Worm (Caenorhabditis elegans) whole organism, young adult: Measurements from ENCODE around the gene T07C12.10.

Experiments used
- B0019.2 ChIP-seq: fragments of 200-800 bp; sonication (Bioruptor generic); conservative IDR thresholded peaks from 2 replicates; pipeline ENCODE4 v1.3.6; 2022; ENCODE audit warnings: missing genetic modification reagents, missing genetic modification characterization, missing compliant biosample characterization
- B0336.3 ChIP-seq: fragments of 200-800 bp; sonication (Bioruptor generic); IDR thresholded peaks from 2 replicates; pipeline ENCODE4 v1.3.6; 2022; ENCODE audit warnings: missing genetic modification characterization, missing compliant biosample characterization
- F33H1.4 ChIP-seq: fragments of 200-800 bp; sonication (Bioruptor generic); IDR thresholded peaks from 2 replicates; pipeline ENCODE4 v1.3.6; 2022; ENCODE audit warnings: missing genetic modification reagents, missing genetic modification characterization, missing compliant biosample characterization
- F39B2.1 ChIP-seq: fragments of 200-800 bp; sonication (Bioruptor generic); IDR thresholded peaks from 2 replicates; pipeline ENCODE4 v1.3.6; 2022; ENCODE audit warnings: missing genetic modification reagents, missing genetic modification characterization, missing compliant biosample characterization
- F55B11.4 ChIP-seq: sonication (generic microtip); optimal IDR thresholded peaks from 2 replicates; lab custom pipeline; 2016; ENCODE audit warnings: missing compliant biosample characterization, missing genetic modification characterization, borderline replicate concordance; ENCODE audit not compliant: insufficient read depth
- K11D2.4 ChIP-seq: fragments of 200-800 bp; sonication (Bioruptor generic); IDR thresholded peaks from 2 replicates; pipeline ENCODE4 v1.3.6; 2022; ENCODE audit warnings: missing genetic modification reagents, missing genetic modification characterization, missing compliant biosample characterization
- T07F8.4 ChIP-seq: sonication (generic microtip); optimal IDR thresholded peaks from 2 replicates; lab custom pipeline; 2016; ENCODE audit warnings: mild to moderate bottlenecking, missing genetic modification characterization, moderate library complexity, missing compliant biosample characterization
- Y53F4B.3 ChIP-seq: fragments of 200-800 bp; sonication (Bioruptor generic); IDR thresholded peaks from 2 replicates; pipeline ENCODE4 v1.3.6; 2022; ENCODE audit warnings: missing genetic modification reagents, missing genetic modification characterization, missing compliant biosample characterization
- Y56A3A.18 ChIP-seq: fragments of 200-800 bp; sonication (Bioruptor generic); IDR thresholded peaks from 2 replicates; pipeline ENCODE4 v1.3.6; 2022; ENCODE audit warnings: missing genetic modification reagents, missing genetic modification characterization, missing compliant biosample characterization
- Y95B8A.8 ChIP-seq: fragments of 200-800 bp; sonication (Bioruptor generic); IDR thresholded peaks from 2 replicates; pipeline ENCODE4 v1.3.6; 2022; ENCODE audit warnings: missing genetic modification reagents, missing genetic modification characterization, missing compliant biosample characterization
- ama-1 ChIP-seq, 3 experiments: fragments of 150-350 bp in 1 of 3; sonication (generic microtip) in 2 of 3; optimal IDR thresholded peaks; 2 replicates each; lab custom pipeline; 2014 to 2018; ENCODE audit warnings: missing biosample characterization in 2 of 3, missing genetic modification characterization in 2 of 3, missing genetic modification reagents in 2 of 3
- aptf-3 ChIP-seq: fragments of 200-800 bp; sonication (Bioruptor generic); IDR thresholded peaks from 2 replicates; pipeline ENCODE4 v1.3.6; 2022; ENCODE audit warnings: missing genetic modification characterization, missing compliant biosample characterization
- athp-1 ChIP-seq: sonication (generic microtip); optimal IDR thresholded peaks from 2 replicates; lab custom pipeline; 2017; ENCODE audit warnings: mild to moderate bottlenecking, missing genetic modification characterization, missing compliant biosample characterization
- attf-6 ChIP-seq: fragments of 200-800 bp; sonication (Bioruptor generic); IDR thresholded peaks from 2 replicates; pipeline ENCODE4 v1.3.6; 2022; ENCODE audit warnings: missing genetic modification reagents, missing genetic modification characterization, missing compliant biosample characterization
- cebp-1 ChIP-seq, 2 experiments: fragments of 200-800 bp in 1 of 2; sonication (Bioruptor generic) in 1 of 2; sonication (generic microtip) in 1 of 2; IDR thresholded peaks in 1 of 2; optimal IDR thresholded peaks in 1 of 2; 2 replicates each; pipeline versions ENCODE4 v1.3.6 to Lab custom; 2017 to 2022; ENCODE audit warnings: missing compliant biosample characterization in 2 of 2, missing genetic modification characterization in 2 of 2, mild to moderate bottlenecking in 1 of 2, missing genetic modification reagents in 1 of 2, moderate library complexity in 1 of 2
- ceh-27 ChIP-seq: fragments of 200-800 bp; sonication (Bioruptor generic); optimal IDR thresholded peaks from 2 replicates; lab custom pipeline; 2018; ENCODE audit warnings: mild to moderate bottlenecking, missing genetic modification characterization, moderate library complexity, missing compliant biosample characterization
- dpff-1 ChIP-seq: sonication (generic microtip); optimal IDR thresholded peaks from 2 replicates; lab custom pipeline; 2017; ENCODE audit warnings: mild to moderate bottlenecking, missing genetic modification characterization, missing compliant biosample characterization
- egl-18 ChIP-seq: fragments of 200-800 bp; sonication (Bioruptor generic); IDR thresholded peaks from 2 replicates; pipeline ENCODE4 v1.3.6; 2022; ENCODE audit warnings: missing genetic modification reagents, missing genetic modification characterization, missing compliant biosample characterization
- egl-44 ChIP-seq: fragments of 200-800 bp; sonication (Bioruptor generic); IDR thresholded peaks from 2 replicates; pipeline ENCODE4 v1.3.6; 2022; ENCODE audit warnings: missing genetic modification reagents, missing genetic modification characterization, missing compliant biosample characterization
- egrh-3 ChIP-seq: fragments of 200-800 bp; sonication (Bioruptor generic); IDR thresholded peaks from 2 replicates; pipeline ENCODE4 v1.3.6; 2022; ENCODE audit warnings: missing genetic modification reagents, missing genetic modification characterization, missing compliant biosample characterization
- ets-4 ChIP-seq: fragments of 200-800 bp; sonication (Bioruptor generic); optimal IDR thresholded peaks from 2 replicates; lab custom pipeline; 2018; ENCODE audit warnings: mild to moderate bottlenecking, missing genetic modification characterization, missing compliant biosample characterization
- fkh-3 ChIP-seq: sonication (generic microtip); optimal IDR thresholded peaks from 2 replicates; lab custom pipeline; 2016; ENCODE audit warnings: mild to moderate bottlenecking, missing genetic modification characterization, missing compliant biosample characterization
- him-1 ChIP-seq: sonication (generic microtip); optimal IDR thresholded peaks from 2 replicates; lab custom pipeline; 2016; ENCODE audit warnings: missing genotype, missing genetic modification reagents, missing genetic modification characterization, missing compliant biosample characterization
- hmg-20 ChIP-seq: fragments of 200-800 bp; sonication (Bioruptor generic); IDR thresholded peaks from 2 replicates; pipeline ENCODE4 v1.3.6; 2022; ENCODE audit warnings: missing genetic modification reagents, missing genetic modification characterization, missing compliant biosample characterization
- hsf-1 ChIP-seq: fragments of 200-800 bp; sonication (Bioruptor generic); IDR thresholded peaks from 2 replicates; pipeline ENCODE4 v1.3.6; 2022; ENCODE audit warnings: missing genetic modification reagents, missing genetic modification characterization, missing compliant biosample characterization
- let-607 ChIP-seq, 2 experiments: fragments of 200-800 bp in 1 of 2; sonication (Bioruptor generic) in 1 of 2; sonication (generic microtip) in 1 of 2; optimal IDR thresholded peaks; 2 replicates each; lab custom pipeline; 2016 to 2018; ENCODE audit warnings: mild to moderate bottlenecking in 2 of 2, missing compliant biosample characterization in 2 of 2, missing genetic modification characterization in 2 of 2, moderate library complexity in 2 of 2, missing genotype in 1 of 2
- lin-40 ChIP-seq: sonication (generic microtip); optimal IDR thresholded peaks from 2 replicates; lab custom pipeline; 2016; ENCODE audit warnings: missing genetic modification characterization, mild to moderate bottlenecking, missing compliant biosample characterization, missing genotype, missing genetic modification reagents
- madf-10 ChIP-seq: sonication (generic microtip); optimal IDR thresholded peaks from 2 replicates; lab custom pipeline; 2016; ENCODE audit warnings: mild to moderate bottlenecking, missing genetic modification characterization, missing compliant biosample characterization
- madf-3 ChIP-seq: fragments of 200-800 bp; sonication (Bioruptor generic); IDR thresholded peaks from 2 replicates; pipeline ENCODE4 v1.3.6; 2022; ENCODE audit warnings: missing genetic modification reagents, missing genetic modification characterization, missing compliant biosample characterization
- madf-6 ChIP-seq: fragments of 200-800 bp; sonication (Bioruptor generic); IDR thresholded peaks from 2 replicates; pipeline ENCODE4 v1.3.6; 2022; ENCODE audit warnings: missing genetic modification reagents, missing genetic modification characterization, missing compliant biosample characterization
- nhr-120 ChIP-seq: fragments of 200-800 bp; sonication (Bioruptor generic); IDR thresholded peaks from 2 replicates; pipeline ENCODE4 v1.3.6; 2022; ENCODE audit warnings: missing genetic modification characterization, missing compliant biosample characterization
- nhr-80 ChIP-seq: sonication (generic microtip); optimal IDR thresholded peaks from 2 replicates; lab custom pipeline; 2016; ENCODE audit warnings: missing genetic modification characterization, missing compliant biosample characterization
- nhr-90 ChIP-seq: sonication (generic microtip); optimal IDR thresholded peaks from 2 replicates; lab custom pipeline; 2016; ENCODE audit warnings: missing genotype, mild to moderate bottlenecking, missing genetic modification characterization, missing compliant biosample characterization
- snpc-3.4 ChIP-seq: sonication (generic microtip); optimal IDR thresholded peaks from 2 replicates; lab custom pipeline; 2017; ENCODE audit warnings: missing genetic modification characterization, mild to moderate bottlenecking, missing compliant biosample characterization, antibody characterized with exemption, moderate library complexity, missing genotype, missing genetic modification reagents
- somi-1 ChIP-seq: fragments of 200-800 bp; sonication (Bioruptor generic); optimal IDR thresholded peaks from 2 replicates; lab custom pipeline; 2018; ENCODE audit warnings: mild to moderate bottlenecking, missing genetic modification characterization, missing compliant biosample characterization
- unc-130 ChIP-seq: sonication (generic microtip); optimal IDR thresholded peaks from 2 replicates; lab custom pipeline; 2016; ENCODE audit warnings: missing genetic modification reagents, missing genetic modification characterization, missing compliant biosample characterization
- xnd-1 ChIP-seq: sonication (generic microtip); optimal IDR thresholded peaks from 2 replicates; lab custom pipeline; 2016; ENCODE audit warnings: missing genotype, missing genetic modification reagents, missing genetic modification characterization, missing compliant biosample characterization
- zfh-2 ChIP-seq: fragments of 200-800 bp; sonication (Bioruptor generic); conservative IDR thresholded peaks from 2 replicates; pipeline ENCODE4 v1.3.6; 2022; ENCODE audit warnings: missing genetic modification reagents, missing genetic modification characterization, missing compliant biosample characterization
- zim-3 ChIP-seq: sonication (generic microtip); optimal IDR thresholded peaks from 2 replicates; lab custom pipeline; 2017; ENCODE audit warnings: mild to moderate bottlenecking, missing genetic modification characterization, moderate library complexity, missing compliant biosample characterization
- ztf-25 ChIP-seq: fragments of 200-800 bp; sonication (Bioruptor generic); IDR thresholded peaks from 2 replicates; pipeline ENCODE4 v1.3.6; 2022; ENCODE audit warnings: missing genetic modification reagents, missing genetic modification characterization, missing compliant biosample characterization
- ztf-6 ChIP-seq: fragments of 200-800 bp; sonication (Bioruptor generic); IDR thresholded peaks from 2 replicates; pipeline ENCODE4 v1.3.6; 2022; ENCODE audit warnings: missing genetic modification reagents, missing genetic modification characterization, missing compliant biosample characterization

T07C12.10 gene

ce11 chrV:9978425-9978824, 18.1 kb upstream of the T07C12.10 start (continued):
- TF ChIP-seq F55B11.4 (no peak), ceh-27 (peak; percentile 39), unc-130 (GFP tag; lab: Kevin White, UChicago) (no peak), Y95B8A.8 (no peak)
- TF ChIP-seq, all 124 proteins: peak for 34

- TF ChIP-seq zim-3 (tag; lab: Kevin White, UChicago) (no peak), attf-6 (GFP tag; lab: Robert Waterston, UW) (no peak), hmg-20 (GFP tag; lab: Robert Waterston, UW) (no peak), athp-1 (tag; lab: Kevin White, UChicago) (no peak), F39B2.1 (GFP tag; lab: Robert Waterston, UW) (no peak), Y95B8A.8 (no peak), egl-18 (no peak)
Measured at ce11 chrV:9977211-9977610, 16.9 kb upstream of the T07C12.10 start.

ce11 chrV:9976138-9976537, 15.9 kb upstream of the T07C12.10 start, which contains the start of gene unc-41:
unc-41 (minus strand) TSS chrV:9976238.
- TF ChIP-seq dpff-1 (tag; lab: Kevin White, UChicago), result no peak
- no peak for TF ChIP-seq Y53F4B.3 (GFP tag; lab: Robert Waterston, UW)
- TF ChIP-seq fkh-3, result no peak
- TF ChIP-seq madf-6 (GFP tag; lab: Robert Waterston, UW), result no peak
- no peak for TF ChIP-seq egl-44
- no peak for TF ChIP-seq ztf-25
- no peak for TF ChIP-seq ets-4 (GFP tag; lab: Kevin White, UChicago)
- no peak for TF ChIP-seq nhr-80 (tag; lab: Kevin White, UChicago)
- no peak for TF ChIP-seq T07F8.4 (tag; lab: Kevin White, UChicago)
- TF ChIP-seq xnd-1 (tag; lab: Kevin White, UChicago), result no peak

- TF ChIP-seq hsf-1, result 0 out of 2 replicates have a peak, but pooled peaks have one; percentile 31
- TF ChIP-seq zfh-2 (GFP tag; lab: Robert Waterston, UW), result 0 out of 2 replicates have a peak, but pooled peaks have one; percentile 21
- TF ChIP-seq Y56A3A.18 (GFP tag; lab: Robert Waterston, UW), result no peak
Measured at ce11 chrV:9974264-9974663, 14.0 kb upstream of the T07C12.10 start.

- peak; percentile 86 for TF ChIP-seq B0336.3 (GFP tag; lab: Robert Waterston, UW)
- TF ChIP-seq F33H1.4 (GFP tag; lab: Robert Waterston, UW), result 0 out of 2 replicates have a peak, but pooled peaks have one; percentile 33
- peak; percentile 97 for TF ChIP-seq nhr-90
- TF ChIP-seq T07F8.4 (tag; lab: Kevin White, UChicago), result peak; percentile 94
- 0 out of 2 replicates have a peak, but pooled peaks have one; percentile 60 for TF ChIP-seq egl-18
- TF ChIP-seq aptf-3 (GFP tag; lab: Robert Waterston, UW), result 0 out of 2 replicates have a peak, but pooled peaks have one; percentile 64
- peak; percentile 85 for TF ChIP-seq somi-1 (GFP tag; lab: Kevin White, UChicago)
- TF ChIP-seq cebp-1 (GFP tag; IDR thresholded peaks at IDR 0.05; lab: Robert Waterston, UW), result no peak
- peak; percentile 83 for TF ChIP-seq cebp-1 (tag; optimal IDR thresholded peaks at IDR 0.05; lab: Kevin White, UChicago)
- TF ChIP-seq ztf-6 (GFP tag; lab: Robert Waterston, UW), result peak; percentile 56; the same call in 1 of the 2 replicates
- TF ChIP-seq egrh-3 (GFP tag; lab: Robert Waterston, UW), result peak; percentile 63
- peak; percentile 96 for TF ChIP-seq nhr-120 (GFP tag; lab: Robert Waterston, UW)
- peak; percentile 84 for TF ChIP-seq ets-4 (GFP tag; lab: Kevin White, UChicago)
- peak; percentile 84 for TF ChIP-seq snpc-3.4
- TF ChIP-seq let-607 (tag; optimal IDR thresholded peaks at IDR 0.05; lab: Kevin White, UChicago), result peak; percentile 62 to 73
- TF ChIP-seq lin-40 (tag; lab: Kevin White, UChicago), result peak; percentile 77
- TF ChIP-seq egl-44, result peak; percentile 92
- no peak for TF ChIP-seq ama-1 (optimal IDR thresholded peaks at IDR 0.05; lab: Kevin White, UChicago)
- TF ChIP-seq ama-1 (GFP tag; optimal IDR thresholded peaks at IDR 0.05; lab: Kevin White, UChicago), result peak; percentile 85 to 94
- TF ChIP-seq madf-10 (tag; lab: Kevin White, UChicago), result peak; percentile 85
- TF ChIP-seq madf-3 (GFP tag; lab: Robert Waterston, UW), result peak; percentile 83
- TF ChIP-seq him-1 (tag; lab: Kevin White, UChicago), result peak; percentile 97
- TF ChIP-seq B0019.2 (GFP tag; lab: Robert Waterston, UW), result no peak
- peak; percentile 43; the same call in 1 of the 2 replicates for TF ChIP-seq K11D2.4 (GFP tag; lab: Robert Waterston, UW)
- TF ChIP-seq F39B2.1 (GFP tag; lab: Robert Waterston, UW), result peak; percentile 47; the same call in 1 of the 2 replicates
Measured at ce11 chrV:9970119-9970518, 9.8 kb upstream of the T07C12.10 start.
